Fruit fly (Drosophila melanogaster) whole organism, prepupa: ENCODE data around the gene CG1835.

Experiments
- CG10631 ChIP-seq: fragments of 200-800 bp; sonication (Bioruptor generic); optimal IDR thresholded peaks from 2 replicates; lab custom pipeline; 2016; ENCODE audit warnings: missing biosample characterization, missing genetic modification characterization
- Met ChIP-seq: fragments of 200-800 bp; sonication (Bioruptor generic); optimal IDR thresholded peaks from 3 replicates; lab custom pipeline; 2016; ENCODE audit warnings: missing biosample characterization, missing genetic modification characterization
- eg ChIP-seq: fragments of 200-800 bp; sonication (Bioruptor generic); IDR thresholded peaks from 3 replicates; pipeline ENCODE4 v1.3.6; 2022; ENCODE audit warnings: missing biosample characterization, missing genetic modification characterization
- fkh ChIP-seq: fragments of 200-800 bp; sonication (Bioruptor generic); optimal IDR thresholded peaks from 3 replicates; lab custom pipeline; 2017; ENCODE audit warnings: missing biosample characterization, mild to moderate bottlenecking, missing genetic modification characterization, moderate library complexity
- pdm3 ChIP-seq: fragments of 200-800 bp; sonication (Bioruptor generic); optimal IDR thresholded peaks from 3 replicates; lab custom pipeline; 2016; ENCODE audit warnings: missing biosample characterization, missing genetic modification characterization

DNA sequence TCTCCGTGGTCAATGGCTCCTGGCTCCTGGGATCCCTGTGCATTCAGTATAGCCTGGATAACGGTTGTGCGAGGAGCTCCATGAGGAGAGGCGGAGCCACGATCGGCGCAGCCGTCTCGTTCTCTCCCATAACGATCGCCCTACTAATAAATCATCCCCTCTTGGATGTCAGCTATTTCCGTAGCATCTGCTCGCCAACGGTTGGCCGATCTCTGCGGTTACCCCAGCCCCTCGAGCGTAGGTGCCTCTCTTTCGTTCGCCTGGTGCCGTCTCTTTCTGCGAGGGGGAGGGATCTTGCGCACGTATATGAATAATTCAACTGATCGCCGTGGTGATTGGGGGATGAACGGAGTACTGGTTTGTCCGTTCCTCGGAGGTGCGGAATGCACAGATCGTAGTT is 28.7 kb downstream of the CG1835 start, which contains the start of gene run:
- no peak for TF ChIP-seq Met
- TF ChIP-seq eg (GFP tag; lab: Robert Waterston, UW), result no peak
- TF ChIP-seq fkh (GFP tag; lab: Kevin White, UChicago), result no peak
- TF ChIP-seq pdm3 (GFP tag; lab: Kevin White, UChicago), result no peak
- TF ChIP-seq CG10631 (GFP tag; lab: Kevin White, UChicago), result no peak
